Worm (Caenorhabditis elegans) whole organism, L2 larva: Measurements from ENCODE around the gene acl-14.

Source experiments
- C34F6.9 ChIP-seq: fragments of 150-350 bp; optimal IDR thresholded peaks from 2 replicates; lab custom pipeline; 2014; ENCODE audit warnings: missing biosample characterization, missing genetic modification characterization
- F13H6.1 ChIP-seq: sonication (generic microtip); optimal IDR thresholded peaks from 2 replicates; lab custom pipeline; 2016; ENCODE audit warnings: missing genetic modification characterization, missing compliant biosample characterization
- R02D3.7 ChIP-seq: fragments of 150-350 bp; optimal IDR thresholded peaks from 2 replicates; lab custom pipeline; 2014; ENCODE audit warnings: missing biosample characterization, missing genetic modification characterization
- Y55F3AM.14 ChIP-seq: fragments of 200-800 bp; sonication (Bioruptor generic); optimal IDR thresholded peaks from 2 replicates; lab custom pipeline; 2018; ENCODE audit warnings: mild to moderate bottlenecking, missing genetic modification characterization, missing compliant biosample characterization
- ZK546.5 ChIP-seq: sonication (generic microtip); optimal IDR thresholded peaks from 2 replicates; lab custom pipeline; 2017; ENCODE audit warnings: missing biosample characterization, missing genetic modification characterization
- alr-1 ChIP-seq: fragments of 150-350 bp; optimal IDR thresholded peaks from 2 replicates; lab custom pipeline; 2014; ENCODE audit warnings: missing biosample characterization, missing genetic modification characterization
- aly-2 ChIP-seq: fragments of 150-350 bp; optimal IDR thresholded peaks from 2 replicates; lab custom pipeline; 2014; ENCODE audit warnings: missing biosample characterization, missing genetic modification characterization
- ama-1 ChIP-seq: fragments of 150-350 bp; optimal IDR thresholded peaks from 2 replicates; lab custom pipeline; 2018; ENCODE audit warnings: inconsistent platforms
- blmp-1 ChIP-seq: sonication (generic microtip); optimal IDR thresholded peaks from 2 replicates; lab custom pipeline; 2017; ENCODE audit warnings: missing genetic modification characterization, mild to moderate bottlenecking, missing compliant biosample characterization, antibody characterized with exemption, moderate library complexity; ENCODE audit not compliant: insufficient read depth
- ceh-16 ChIP-seq: fragments of 150-350 bp; optimal IDR thresholded peaks from 2 replicates; lab custom pipeline; 2014; ENCODE audit warnings: missing biosample characterization, missing genetic modification characterization
- ceh-82 ChIP-seq: fragments of 150-350 bp; optimal IDR thresholded peaks from 2 replicates; lab custom pipeline; 2014; ENCODE audit warnings: missing biosample characterization, missing genetic modification characterization
- crh-2 ChIP-seq: sonication (generic microtip); optimal IDR thresholded peaks from 2 replicates; lab custom pipeline; 2017; ENCODE audit warnings: missing biosample characterization, missing genetic modification characterization
- dmd-4 ChIP-seq: sonication (generic microtip); optimal IDR thresholded peaks from 2 replicates; lab custom pipeline; 2017; ENCODE audit warnings: missing biosample characterization, missing genetic modification characterization
- egl-27 ChIP-seq: sonication (generic microtip); optimal IDR thresholded peaks from 3 replicates; lab custom pipeline; 2017; ENCODE audit warnings: missing biosample characterization, missing genetic modification reagents, missing genetic modification characterization
- elt-1 ChIP-seq: fragments of 150-350 bp; optimal IDR thresholded peaks from 2 replicates; lab custom pipeline; 2014; ENCODE audit warnings: missing biosample characterization, missing genetic modification characterization
- elt-3 ChIP-seq: sonication (generic microtip); optimal IDR thresholded peaks from 2 replicates; lab custom pipeline; 2017; ENCODE audit warnings: missing biosample characterization, missing genetic modification characterization
- fos-1 ChIP-seq: fragments of 150-350 bp; optimal IDR thresholded peaks from 2 replicates; lab custom pipeline; 2014; ENCODE audit warnings: missing biosample characterization, missing genetic modification characterization
- gmeb-1 ChIP-seq: fragments of 150-350 bp; optimal IDR thresholded peaks from 2 replicates; lab custom pipeline; 2014; ENCODE audit warnings: missing biosample characterization, missing genetic modification characterization
- lin-11 ChIP-seq: fragments of 150-350 bp; sonication (generic microtip); optimal IDR thresholded peaks from 2 replicates; lab custom pipeline; 2014; ENCODE audit warnings: missing biosample characterization, missing genetic modification characterization, inconsistent platforms, mixed read lengths
- lin-13 ChIP-seq: fragments of 150-350 bp; optimal IDR thresholded peaks from 2 replicates; lab custom pipeline; 2014; ENCODE audit warnings: missing biosample characterization, missing genetic modification reagents, missing genetic modification characterization
- lin-39 ChIP-seq: fragments of 150-350 bp; optimal IDR thresholded peaks from 2 replicates; lab custom pipeline; 2014; ENCODE audit warnings: missing biosample characterization, missing genetic modification reagents, missing genetic modification characterization
- lsy-2 ChIP-seq, 2 experiments: fragments of 150-350 bp in 1 of 2; sonication (generic microtip) in 1 of 2; optimal IDR thresholded peaks; 2 replicates each; lab custom pipeline; 2014 to 2017; ENCODE audit warnings: missing biosample characterization in 2 of 2, missing genetic modification characterization in 2 of 2
- mab-5 ChIP-seq: fragments of 150-350 bp; optimal IDR thresholded peaks from 2 replicates; lab custom pipeline; 2014; ENCODE audit warnings: missing biosample characterization, missing genetic modification characterization
- mbf-1 ChIP-seq: sonication (generic microtip); optimal IDR thresholded peaks from 2 replicates; lab custom pipeline; 2017; ENCODE audit warnings: missing biosample characterization, missing genetic modification characterization
- mdl-1 ChIP-seq, 2 experiments: fragments of 150-350 bp in 1 of 2; sonication (generic microtip) in 1 of 2; optimal IDR thresholded peaks; 2 replicates each; lab custom pipeline; 2017; ENCODE audit warnings: missing biosample characterization in 2 of 2, missing genetic modification characterization in 2 of 2
- nhr-10 ChIP-seq: sonication (generic microtip); optimal IDR thresholded peaks from 2 replicates; lab custom pipeline; 2017; ENCODE audit warnings: missing biosample characterization, missing genetic modification characterization
- nhr-11 ChIP-seq: fragments of 150-350 bp; optimal IDR thresholded peaks from 2 replicates; lab custom pipeline; 2014; ENCODE audit warnings: missing biosample characterization, missing genetic modification characterization
- nhr-12 ChIP-seq: fragments of 150-350 bp; optimal IDR thresholded peaks from 2 replicates; lab custom pipeline; 2014; ENCODE audit warnings: missing biosample characterization, missing genetic modification characterization
- nhr-129 ChIP-seq: fragments of 150-350 bp; optimal IDR thresholded peaks from 2 replicates; lab custom pipeline; 2014; ENCODE audit warnings: missing biosample characterization, missing genetic modification characterization
- nhr-23 ChIP-seq: fragments of 150-350 bp; optimal IDR thresholded peaks from 2 replicates; lab custom pipeline; 2014; ENCODE audit warnings: missing biosample characterization, missing genetic modification reagents, missing genetic modification characterization
- nhr-237 ChIP-seq: fragments of 150-350 bp; optimal IDR thresholded peaks from 2 replicates; lab custom pipeline; 2014; ENCODE audit warnings: missing biosample characterization, missing genetic modification characterization
- nhr-25 ChIP-seq: fragments of 150-350 bp; sonication (generic microtip); optimal IDR thresholded peaks from 3 replicates; lab custom pipeline; 2014; ENCODE audit warnings: missing biosample characterization, missing genetic modification characterization
- nhr-6 ChIP-seq: fragments of 150-350 bp; optimal IDR thresholded peaks from 2 replicates; lab custom pipeline; 2014; ENCODE audit warnings: missing biosample characterization, missing genetic modification characterization
- nhr-77 ChIP-seq: fragments of 150-350 bp; optimal IDR thresholded peaks from 2 replicates; lab custom pipeline; 2014; ENCODE audit warnings: missing biosample characterization, missing genetic modification characterization
- peb-1 ChIP-seq: fragments of 150-350 bp; optimal IDR thresholded peaks from 2 replicates; lab custom pipeline; 2014; ENCODE audit warnings: missing biosample characterization, missing genetic modification characterization
- sem-4 ChIP-seq: fragments of 150-350 bp; optimal IDR thresholded peaks from 2 replicates; lab custom pipeline; 2014; ENCODE audit warnings: missing biosample characterization, missing genetic modification reagents, missing genetic modification characterization
- skn-1 ChIP-seq: sonication (generic microtip); optimal IDR thresholded peaks from 2 replicates; lab custom pipeline; 2017; ENCODE audit warnings: missing biosample characterization, missing genetic modification characterization
- sma-3 ChIP-seq: sonication (generic microtip); optimal IDR thresholded peaks from 2 replicates; lab custom pipeline; 2016; ENCODE audit warnings: missing genetic modification reagents, missing genetic modification characterization, missing compliant biosample characterization
- sma-9 ChIP-seq, 2 experiments: fragments of 150-350 bp in 1 of 2; sonication (generic microtip) in 1 of 2; optimal IDR thresholded peaks; 2 replicates each; lab custom pipeline; 2014 to 2016; ENCODE audit warnings: missing genetic modification characterization in 2 of 2, mild to moderate bottlenecking in 1 of 2, missing biosample characterization in 1 of 2, missing compliant biosample characterization in 1 of 2, missing genetic modification reagents in 1 of 2, moderate library complexity in 1 of 2
- snpc-4 ChIP-seq: fragments of 150-350 bp; optimal IDR thresholded peaks from 2 replicates; lab custom pipeline; 2014; ENCODE audit warnings: missing biosample characterization, missing genetic modification characterization
- unc-55 ChIP-seq: fragments of 150-350 bp; sonication (generic microtip); optimal IDR thresholded peaks from 3 replicates; lab custom pipeline; 2014; ENCODE audit warnings: missing biosample characterization, missing genetic modification reagents, missing genetic modification characterization
- unc-62 ChIP-seq: fragments of 150-350 bp; optimal IDR thresholded peaks from 2 replicates; lab custom pipeline; 2014; ENCODE audit warnings: missing biosample characterization, missing genetic modification reagents, missing genetic modification characterization
- zag-1 ChIP-seq: fragments of 150-350 bp; optimal IDR thresholded peaks from 2 replicates; lab custom pipeline; 2014; ENCODE audit warnings: missing biosample characterization, missing genetic modification characterization
- ztf-1 ChIP-seq: fragments of 200-800 bp; sonication (Bioruptor generic); conservative IDR thresholded peaks from 2 replicates; pipeline ENCODE4 v1.3.6; 2022; ENCODE audit warnings: missing genetic modification characterization, missing compliant biosample characterization
- ztf-11 ChIP-seq: sonication (generic microtip); optimal IDR thresholded peaks from 2 replicates; lab custom pipeline; 2017; ENCODE audit warnings: missing biosample characterization, missing genetic modification characterization
- ztf-4 ChIP-seq: fragments of 150-350 bp; optimal IDR thresholded peaks from 2 replicates; lab custom pipeline; 2014; ENCODE audit warnings: missing biosample characterization, missing genetic modification characterization

Gene acl-14

DNA sequence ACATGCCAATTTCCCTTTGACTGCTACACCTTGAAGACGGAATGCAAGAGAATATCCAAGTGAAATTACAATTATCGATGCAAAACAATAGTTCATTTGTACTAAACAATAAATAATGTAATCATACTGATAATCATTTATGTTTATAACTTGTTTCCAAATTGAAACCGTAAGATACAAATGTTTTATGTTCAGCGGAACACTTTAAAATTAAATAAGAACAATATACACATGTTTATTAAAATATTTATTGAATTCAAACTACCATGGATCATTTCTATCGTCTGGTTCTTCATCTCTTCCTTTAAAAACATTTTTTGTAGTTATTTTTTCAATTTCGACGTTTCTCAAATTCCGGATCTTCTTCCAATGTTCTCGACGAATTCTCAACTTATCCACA lies 21.9 kb upstream of the acl-14 start, which contains the start of gene ttr-40:
TSS of gene ttr-40 (minus strand) at position 101 of the 400 bp plus-strand sequence.
- no peak for TF ChIP-seq unc-62 (GFP tag; lab: Kevin White, UChicago)
- TF ChIP-seq sma-9 (GFP tag; optimal IDR thresholded peaks at IDR 0.05; lab: Kevin White, UChicago) = no peak
- TF ChIP-seq sma-9 (tag; optimal IDR thresholded peaks at IDR 0.05; lab: Kevin White, UChicago) = no peak
- no peak for TF ChIP-seq nhr-11 (tag; lab: Kevin White, UChicago)

ce11 chrV:9352947-9353346 lies 19.5 kb upstream of the acl-14 start, which contains the start of gene srx-46:
srx-46 (plus strand) TSS chrV:9353247.
- TF ChIP-seq mab-5 (no peak), Y55F3AM.14 (GFP tag; lab: Kevin White, UChicago) (no peak), alr-1 (no peak), lsy-2 (tag; optimal IDR thresholded peaks at IDR 0.05; lab: Kevin White, UChicago) (no peak), unc-62 (GFP tag; lab: Kevin White, UChicago) (no peak), skn-1 (no peak), nhr-6 (tag; lab: Kevin White, UChicago) (no peak), nhr-25 (tag; lab: Kevin White, UChicago) (no peak), elt-3 (tag; lab: Kevin White, UChicago) (no peak), unc-55 (GFP tag; lab: Kevin White, UChicago) (no peak)

- TF ChIP-seq lin-13 (no peak), ceh-82 (tag; lab: Kevin White, UChicago) (no peak), fos-1 (tag; lab: Kevin White, UChicago) (no peak), nhr-129 (tag; lab: Kevin White, UChicago) (no peak), ztf-11 (tag; lab: Kevin White, UChicago) (no peak), snpc-4 (tag; lab: Kevin White, UChicago) (no peak), nhr-11 (tag; lab: Kevin White, UChicago) (no peak), elt-1 (tag; lab: Kevin White, UChicago) (no peak), ama-1 (lab: Kevin White, UChicago) (no peak), sma-3 (no peak), ztf-1 (no peak), nhr-77 (tag; lab: Kevin White, UChicago) (no peak), gmeb-1 (tag; lab: Kevin White, UChicago) (no peak)
Observed at ce11 chrV:9349687-9350086, 16.3 kb upstream of the acl-14 start, which contains the start of gene srx-47. srx-47 (plus strand) TSS chrV:9349987.

DNA sequence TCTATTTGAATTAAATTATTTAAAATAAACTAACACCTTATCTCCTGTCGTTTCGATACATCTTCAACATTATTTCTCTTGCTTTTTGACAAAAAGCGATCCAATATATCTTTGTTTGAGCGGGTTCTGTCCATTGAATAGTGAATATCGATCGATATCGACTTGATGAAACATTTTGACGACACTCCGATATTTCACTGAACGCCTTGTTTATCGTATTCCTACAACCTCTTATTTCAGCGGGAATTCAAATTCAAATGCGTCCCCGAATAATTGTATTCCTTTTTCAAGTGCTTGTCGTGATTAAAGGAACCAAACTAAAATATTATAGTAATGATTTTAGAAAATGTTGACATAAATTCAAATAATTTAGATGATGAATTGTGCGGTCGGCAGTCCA lies 13.4 kb upstream of the acl-14 start, which contains the start of the genes K07B1.7 and try-5:
TSS of gene K07B1.7 (minus strand) at position 159 of the 400 bp plus-strand sequence.
TSS of gene try-5 (plus strand) at position 241 of the 400 bp plus-strand sequence.
- TF ChIP-seq ceh-82 (tag; lab: Kevin White, UChicago) (no peak), C34F6.9 (tag; lab: Kevin White, UChicago) (peak; percentile 83), ztf-4 (tag; lab: Kevin White, UChicago) (no peak), ztf-11 (tag; lab: Kevin White, UChicago) (no peak), peb-1 (tag; lab: Kevin White, UChicago) (no peak), lin-11 (tag; lab: Kevin White, UChicago) (no peak), nhr-23 (no peak), nhr-11 (tag; lab: Kevin White, UChicago) (no peak), nhr-25 (tag; lab: Kevin White, UChicago) (no peak), ztf-1 (no peak), nhr-10 (tag; lab: Kevin White, UChicago) (no peak), lin-13 (peak; percentile 26), aly-2 (tag; lab: Kevin White, UChicago) (no peak), crh-2 (tag; lab: Kevin White, UChicago) (peak; percentile 53), elt-3 (tag; lab: Kevin White, UChicago) (no peak), ceh-16 (tag; lab: Kevin White, UChicago) (no peak), zag-1 (no peak), sma-9 (GFP tag; optimal IDR thresholded peaks at IDR 0.05; lab: Kevin White, UChicago) (peak; percentile 18), sma-9 (tag; optimal IDR thresholded peaks at IDR 0.05; lab: Kevin White, UChicago) (no peak), nhr-237 (tag; lab: Kevin White, UChicago) (no peak), elt-1 (tag; lab: Kevin White, UChicago) (no peak), blmp-1 (tag; lab: Kevin White, UChicago) (no peak), sma-3 (peak; percentile 36), fos-1 (tag; lab: Kevin White, UChicago) (peak; percentile 7), egl-27 (tag; lab: Kevin White, UChicago) (peak; percentile 29), mbf-1 (tag; lab: Kevin White, UChicago) (no peak), F13H6.1 (tag; lab: Kevin White, UChicago) (no peak), lin-39 (tag; lab: Kevin White, UChicago) (no peak), ZK546.5 (tag; lab: Kevin White, UChicago) (no peak), unc-62 (GFP tag; lab: Kevin White, UChicago) (no peak), sem-4 (no peak), nhr-12 (no peak), skn-1 (no peak), dmd-4 (no peak), gmeb-1 (tag; lab: Kevin White, UChicago) (peak; percentile 95), mdl-1 (tag; optimal IDR thresholded peaks at IDR 0.05; lab: Kevin White, UChicago) (no peak), Y55F3AM.14 (GFP tag; lab: Kevin White, UChicago) (no peak), mab-5 (no peak), R02D3.7 (tag; lab: Kevin White, UChicago) (peak; percentile 88)
